Fruit fly (Drosophila melanogaster) S2 (cell line): ENCODE data around the gene Pi3K21B.

Source experiments
- CG8478 ChIP-seq: fragments of >200 bp; optimal IDR thresholded peaks from 2 replicates; lab custom pipeline; 2018
- CTCF ChIP-seq, 2 experiments: fragments of >200 bp; optimal IDR thresholded peaks; 2 replicates each; lab custom pipeline; 2018

Gene Pi3K21B

DNA sequence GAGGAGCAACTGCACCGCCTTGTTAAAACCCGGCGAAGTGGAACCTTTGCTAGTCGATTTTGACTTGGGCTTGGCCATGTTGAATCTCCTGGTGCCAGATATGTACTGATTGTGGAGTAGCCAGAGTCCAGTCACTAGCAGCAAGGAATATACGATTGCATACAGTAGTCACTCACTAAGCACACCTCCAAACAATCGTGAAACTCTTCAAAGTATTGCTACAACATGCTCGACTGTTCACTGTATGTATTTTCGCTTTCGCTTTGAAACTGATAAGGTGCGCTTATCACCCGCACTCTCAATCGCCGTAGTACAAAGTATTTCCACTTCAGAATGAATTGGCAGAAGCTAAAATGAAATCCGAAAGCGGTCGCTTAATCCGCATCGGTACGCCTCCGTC lies 11.3 kb upstream of the Pi3K21B start:
- TF ChIP-seq CG8478 (lab: Kevin White, UChicago): no peak
- no peak for TF ChIP-seq CTCF (optimal IDR thresholded peaks at IDR 0.05; lab: Kevin White, UChicago)

DNA sequence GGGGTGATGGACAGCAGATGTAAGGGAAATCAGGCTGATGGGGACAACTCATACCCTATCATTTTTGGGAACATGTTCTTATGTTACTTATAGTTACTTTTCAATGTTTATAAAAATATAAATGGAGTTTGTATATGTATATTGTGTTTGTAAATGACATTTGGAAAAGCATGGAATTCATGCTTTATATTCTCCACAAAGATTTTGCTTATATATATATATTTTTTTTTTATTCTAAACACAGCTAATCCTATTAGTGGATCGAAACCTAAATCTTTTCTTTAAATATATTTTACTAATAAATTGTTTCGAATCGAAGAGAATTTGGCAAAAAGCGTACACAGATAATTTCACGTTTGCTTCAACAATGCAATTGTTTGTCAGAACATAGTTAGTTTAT lies 8.6 kb upstream of the Pi3K21B start, which contains the start of gene Amnionless:
Amnionless (minus strand) TSS at position 101 of the 400 bp plus-strand sequence.
- TF ChIP-seq CG8478 (lab: Kevin White, UChicago) (no peak), CTCF (optimal IDR thresholded peaks at IDR 0.05; lab: Kevin White, UChicago) (no peak)

DNA sequence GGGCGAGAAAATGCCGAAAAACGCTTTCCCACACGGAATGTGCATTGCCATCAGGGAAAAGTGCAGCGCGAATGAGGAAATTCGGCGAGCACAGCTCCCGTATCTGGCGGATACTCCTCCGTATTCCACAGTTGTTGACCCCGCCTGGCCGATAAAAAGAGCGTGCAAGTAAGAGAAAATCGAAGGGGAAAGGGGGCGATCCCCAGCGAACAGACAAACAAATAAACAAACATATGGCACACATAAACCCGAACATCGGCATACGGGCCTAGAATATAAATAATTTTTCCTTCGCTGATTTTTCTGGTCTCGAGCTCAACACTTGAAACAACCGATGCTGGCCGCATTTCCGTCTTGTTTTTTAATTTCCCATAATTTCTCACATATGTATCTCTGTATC lies 7.3 kb upstream of the Pi3K21B start:
- TF ChIP-seq CTCF (optimal IDR thresholded peaks at IDR 0.05; lab: Kevin White, UChicago) (no peak), CG8478 (lab: Kevin White, UChicago) (no peak)

- no peak for TF ChIP-seq CG8478 (lab: Kevin White, UChicago)
- TF ChIP-seq CTCF (optimal IDR thresholded peaks at IDR 0.05; lab: Kevin White, UChicago): no peak
These were observed 6.7 kb upstream of the Pi3K21B start for dm6 chr2L:290949-291348.

dm6 chr2L:291657-292056 lies 6.0 kb upstream of the Pi3K21B start, which contains the start of gene CG3625:
CG3625 (minus strand) TSS chr2L:291795.
- TF ChIP-seq CG8478 (lab: Kevin White, UChicago): no peak
- no peak for TF ChIP-seq CTCF (optimal IDR thresholded peaks at IDR 0.05; lab: Kevin White, UChicago)

- TF ChIP-seq CG8478 (lab: Kevin White, UChicago): no peak
- no peak for TF ChIP-seq CTCF (optimal IDR thresholded peaks at IDR 0.05; lab: Kevin White, UChicago)
These were observed 5.4 kb upstream of the Pi3K21B start, which contains the start of gene CG11562 for dm6 chr2L:292301-292700. CG11562 (plus strand) TSS chr2L:292419.

DNA sequence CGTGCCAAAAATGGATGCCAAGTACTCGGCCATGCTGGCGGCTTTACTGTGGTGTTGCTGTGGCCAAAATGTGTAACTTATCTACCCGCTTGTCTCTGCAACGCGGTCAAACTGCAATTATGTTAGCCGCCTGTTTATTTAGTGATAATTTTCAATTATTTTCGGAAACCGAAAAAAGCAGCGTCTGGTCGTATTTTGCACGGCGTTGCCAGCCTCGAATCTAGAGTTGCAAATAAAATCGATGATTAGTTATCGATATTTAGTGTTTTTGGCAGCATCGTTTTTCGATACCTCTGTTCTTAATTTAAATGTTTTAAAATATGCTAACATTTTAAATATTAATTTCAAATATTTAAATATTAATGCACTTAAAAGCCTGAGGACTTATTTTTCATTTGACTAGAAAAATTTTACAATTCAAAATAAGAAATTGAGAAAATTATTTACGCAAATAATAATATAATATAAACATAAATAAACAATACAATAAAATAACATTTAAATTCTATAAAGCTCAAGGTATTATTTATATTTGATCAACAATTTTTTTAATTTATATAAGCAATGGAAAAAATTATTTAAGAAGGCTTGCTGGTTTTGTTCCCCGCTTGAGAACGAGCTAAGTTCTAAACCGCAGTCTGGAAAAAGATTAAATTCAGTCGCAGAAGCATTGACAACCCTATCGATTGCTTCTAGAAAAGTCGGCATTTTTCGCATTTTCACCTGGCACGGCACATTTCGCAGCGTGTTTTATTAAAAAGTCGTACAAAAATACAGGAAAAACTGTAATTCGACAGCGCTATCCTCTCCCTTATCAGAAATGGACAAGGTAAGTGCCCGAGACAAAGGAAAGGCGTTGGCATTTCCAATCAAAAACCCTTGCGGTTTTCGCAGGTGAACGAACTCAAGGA lies 3.0 kb upstream of the Pi3K21B start, which contains the start of the genes U2af38 and Stip1:
U2af38 (minus strand) TSS at position 230 of the 911 bp plus-strand sequence.
Stip1 (plus strand) TSS at position 671 of the 911 bp plus-strand sequence.
- TF ChIP-seq CG8478 (lab: Kevin White, UChicago) (no peak), CTCF (optimal IDR thresholded peaks at IDR 0.05; lab: Kevin White, UChicago) (peak; percentile 35 to 48)

DNA sequence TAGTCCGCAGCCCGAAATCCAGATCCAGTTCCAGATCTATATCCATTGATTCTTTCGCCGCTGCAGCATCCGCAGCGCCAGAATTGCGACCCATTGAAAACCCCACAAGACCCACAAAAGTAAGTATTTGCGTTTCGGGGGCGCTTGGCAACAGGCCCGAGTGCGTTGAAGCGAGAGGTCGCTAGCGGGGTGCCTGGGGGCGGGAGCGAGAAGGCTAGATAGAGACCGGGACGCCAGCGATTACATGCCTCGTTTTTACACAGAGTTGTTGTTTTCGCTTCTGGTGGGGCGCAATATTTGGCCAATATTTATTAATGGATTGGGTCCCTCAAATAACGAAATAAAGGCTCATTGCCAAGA lies 585 bp downstream of the Pi3K21B start:
- no peak for TF ChIP-seq CG8478 (lab: Kevin White, UChicago)
- TF ChIP-seq CTCF (optimal IDR thresholded peaks at IDR 0.05; lab: Kevin White, UChicago): no peak

- TF ChIP-seq CTCF (optimal IDR thresholded peaks at IDR 0.05; lab: Kevin White, UChicago) (no peak), CG8478 (lab: Kevin White, UChicago) (no peak)
These were observed 1.4 kb downstream of the Pi3K21B start for dm6 chr2L:299038-299437.

DNA sequence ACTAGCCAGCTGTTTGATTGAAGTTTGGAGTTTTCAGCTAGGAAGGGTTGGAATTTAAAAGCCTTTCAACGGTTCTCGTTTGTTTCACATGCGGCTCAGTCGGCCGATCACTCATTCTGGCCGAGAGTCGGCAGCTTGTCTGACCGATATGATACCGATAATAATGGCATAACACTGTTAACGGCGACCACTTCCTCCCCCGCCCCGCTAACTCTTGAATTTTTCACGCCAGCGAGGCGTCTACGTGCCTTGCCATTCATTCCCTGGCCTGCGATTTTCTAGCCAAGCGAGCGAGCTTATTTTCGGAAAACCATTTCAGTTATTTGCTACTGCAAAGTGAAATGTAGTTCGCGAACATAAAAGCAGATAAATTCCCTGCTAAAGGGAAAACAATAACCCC lies 2.3 kb downstream of the Pi3K21B start:
- TF ChIP-seq CG8478 (lab: Kevin White, UChicago) (no peak), CTCF (optimal IDR thresholded peaks at IDR 0.05; lab: Kevin White, UChicago) (no peak)

dm6 chr2L:300877-301706 lies 3.4 kb downstream of the Pi3K21B start:
- no peak for TF ChIP-seq CTCF (optimal IDR thresholded peaks at IDR 0.05; lab: Kevin White, UChicago)
- no peak for TF ChIP-seq CG8478 (lab: Kevin White, UChicago)

- TF ChIP-seq CG8478 (lab: Kevin White, UChicago) (no peak), CTCF (optimal IDR thresholded peaks at IDR 0.05; lab: Kevin White, UChicago) (no peak)
These were observed 5.8 kb downstream of the Pi3K21B start for dm6 chr2L:303306-303962.

- TF ChIP-seq CTCF (optimal IDR thresholded peaks at IDR 0.05; lab: Kevin White, UChicago) (no peak), CG8478 (lab: Kevin White, UChicago) (no peak)
These were observed 7.5 kb downstream of the Pi3K21B start for dm6 chr2L:305198-305597.

DNA sequence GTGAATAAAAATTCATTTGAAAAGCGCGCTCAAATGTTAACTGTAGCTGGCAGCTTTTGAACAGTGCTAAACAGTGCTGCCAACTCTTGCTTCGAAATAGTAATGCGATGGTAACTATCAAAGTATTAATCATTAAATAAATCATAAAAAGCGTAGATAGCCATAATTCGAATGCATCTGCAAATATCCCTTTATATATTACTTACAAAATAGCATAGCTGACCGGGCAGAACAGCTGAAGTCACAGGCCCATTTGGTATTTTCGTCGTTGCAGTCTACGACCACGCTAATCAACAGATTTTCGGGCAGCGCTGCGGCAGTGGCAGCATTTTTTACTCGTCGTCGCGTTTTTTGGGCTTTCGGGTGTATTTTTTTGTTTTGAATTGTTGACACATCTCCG lies 8.0 kb downstream of the Pi3K21B start, which contains the start of gene Plc21C:
Plc21C (plus strand) TSS at position 290 of the 400 bp plus-strand sequence.
- no peak for TF ChIP-seq CTCF (optimal IDR thresholded peaks at IDR 0.05; lab: Kevin White, UChicago)
- no peak for TF ChIP-seq CG8478 (lab: Kevin White, UChicago)
